Fruit fly (Drosophila melanogaster): ENCODE measurements around the gene CG14883.

dm6 chr3R:16456607-16457006, 755 bp downstream of the CG14883 start:
- TF ChIP-seq psq (optimal IDR thresholded peaks at IDR 0.05) (no peak), Myc (optimal IDR thresholded peaks at IDR 0.05) (no peak), insv (optimal IDR thresholded peaks at IDR 0.05) (no peak), ttk (optimal IDR thresholded peaks at IDR 0.05) (no peak), Sin3A (optimal IDR thresholded peaks at IDR 0.05) (no peak), h (optimal IDR thresholded peaks at IDR 0.05) (no peak)

Data from Kc167 (cell line).